Worm (Caenorhabditis elegans): ENCODE measurements around the gene ZC8.6.

DNA sequence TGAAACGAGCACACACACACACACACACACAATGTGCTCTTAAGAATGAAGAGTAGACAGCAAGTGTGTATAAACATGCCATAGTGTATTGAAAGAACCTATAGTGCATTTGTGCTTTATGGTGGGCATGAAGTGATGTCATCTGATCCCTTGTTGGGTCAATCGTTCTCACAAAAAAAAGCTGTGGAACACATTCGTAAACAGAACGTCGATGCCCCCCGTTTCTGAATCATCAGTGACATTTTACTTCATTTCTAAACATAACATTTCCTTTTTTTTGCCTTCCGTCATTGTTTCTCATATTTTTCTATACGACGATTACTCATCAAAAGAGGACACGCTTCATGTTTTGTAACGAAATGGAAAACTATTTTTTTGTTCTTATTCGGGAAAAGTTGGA, 38.4 kb downstream of the ZC8.6 start:
- TF ChIP-seq ces-1 (GFP tag; optimal IDR thresholded peaks at IDR 0.05), result no peak
- no peak for TF ChIP-seq blmp-1 (tag; optimal IDR thresholded peaks at IDR 0.05)
- TF ChIP-seq sem-2 (GFP tag; optimal IDR thresholded peaks at IDR 0.05), result no peak
- no peak for TF ChIP-seq bed-3 (GFP tag; optimal IDR thresholded peaks at IDR 0.05)
- TF ChIP-seq mls-2 (tag; optimal IDR thresholded peaks at IDR 0.05), result no peak
- no peak for TF ChIP-seq ztf-11 (tag; optimal IDR thresholded peaks at IDR 0.05)
- no peak for TF ChIP-seq lsy-2 (tag; optimal IDR thresholded peaks at IDR 0.05)
- no peak for TF ChIP-seq nhr-237 (tag; optimal IDR thresholded peaks at IDR 0.05)
- TF ChIP-seq nhr-28 (tag; optimal IDR thresholded peaks at IDR 0.05), result no peak
- no peak for TF ChIP-seq unc-62 (GFP tag; optimal IDR thresholded peaks at IDR 0.05)
